Fruit fly (Drosophila melanogaster) whole organism, embryonic: Measurements from ENCODE around the gene Apoltp.

Source experiments
- Ada2b ChIP-seq: fragments of 200-800 bp; sonication (Bioruptor generic); IDR thresholded peaks from 2 replicates; pipeline ENCODE4 v1.3.6; 2022; ENCODE audit warnings: missing biosample characterization, missing genetic modification characterization
- Asciz ChIP-seq: fragments of 200-800 bp; sonication (Bioruptor generic); optimal IDR thresholded peaks from 2 replicates; lab custom pipeline; 2017; ENCODE audit warnings: missing biosample characterization, mild to moderate bottlenecking, missing genetic modification characterization, missing genetic modification reagents
- BEAF-32 ChIP-seq: fragments of 200-800 bp; sonication (Bioruptor generic); optimal IDR thresholded peaks from 3 replicates; lab custom pipeline; 2017; ENCODE audit warnings: missing biosample characterization, missing genetic modification characterization, mild to moderate bottlenecking, moderate library complexity, missing genetic modification reagents
- CG10543 ChIP-seq: fragments of 200-800 bp; sonication (Bioruptor generic); optimal IDR thresholded peaks from 3 replicates; lab custom pipeline; 2017; ENCODE audit warnings: missing biosample characterization, mild to moderate bottlenecking, missing genetic modification characterization, moderate library complexity
- CG10959 ChIP-seq: fragments of 200-800 bp; sonication (Bioruptor generic); IDR thresholded peaks from 2 replicates; pipeline ENCODE4 v1.3.6; 2022; ENCODE audit warnings: missing biosample characterization, missing genetic modification characterization
- CG11504 ChIP-seq: fragments of 200-800 bp; sonication (Bioruptor generic); optimal IDR thresholded peaks from 3 replicates; lab custom pipeline; 2019; ENCODE audit warnings: missing biosample characterization, mild to moderate bottlenecking, missing genetic modification characterization, moderate library complexity
- CG12744 ChIP-seq: fragments of 200-800 bp; sonication (Bioruptor generic); optimal IDR thresholded peaks from 2 replicates; lab custom pipeline; 2016; ENCODE audit warnings: missing biosample characterization, missing genetic modification characterization
- CG1647 ChIP-seq: fragments of 200-800 bp; sonication (Bioruptor generic); optimal IDR thresholded peaks from 3 replicates; lab custom pipeline; 2016; ENCODE audit warnings: missing biosample characterization, missing genetic modification characterization
- CG17612 ChIP-seq: fragments of 200-800 bp; sonication (Bioruptor generic); IDR thresholded peaks from 2 replicates; pipeline ENCODE4 v1.3.6; 2022; ENCODE audit warnings: missing biosample characterization, missing genetic modification characterization
- CG17912 ChIP-seq: fragments of 200-800 bp; sonication (Bioruptor generic); optimal IDR thresholded peaks from 2 replicates; lab custom pipeline; 2018; ENCODE audit warnings: missing biosample characterization, mild to moderate bottlenecking, missing genetic modification characterization
- CG2678 ChIP-seq: fragments of 200-800 bp; sonication (Bioruptor generic); optimal IDR thresholded peaks from 3 replicates; lab custom pipeline; 2019; ENCODE audit warnings: missing biosample characterization, mild to moderate bottlenecking, missing genetic modification characterization, moderate library complexity
- CG30431 ChIP-seq: fragments of 200-800 bp; sonication (Bioruptor generic); optimal IDR thresholded peaks from 2 replicates; lab custom pipeline; 2017; ENCODE audit warnings: missing biosample characterization, missing genetic modification characterization
- CG32532 ChIP-seq: fragments of 200-800 bp; sonication (Bioruptor generic); IDR thresholded peaks from 2 replicates; pipeline ENCODE4 v1.3.6; 2022; ENCODE audit warnings: missing biosample characterization, missing genetic modification characterization
- CG6175 ChIP-seq: fragments of 200-800 bp; sonication (Bioruptor generic); IDR thresholded peaks from 3 replicates; pipeline ENCODE4 v1.3.6; 2022; ENCODE audit warnings: missing biosample characterization, missing genetic modification characterization
- CG6813 ChIP-seq: fragments of 200-800 bp; sonication (Bioruptor generic); optimal IDR thresholded peaks from 2 replicates; lab custom pipeline; 2017; ENCODE audit warnings: missing biosample characterization, missing genetic modification characterization, mild to moderate bottlenecking, moderate library complexity, missing genetic modification reagents
- CG7372 ChIP-seq: fragments of 200-800 bp; sonication (Bioruptor generic); IDR thresholded peaks from 2 replicates; pipeline ENCODE4 v1.3.6; 2022; ENCODE audit warnings: missing biosample characterization, missing genetic modification characterization
- CG7963 ChIP-seq: fragments of 200-800 bp; sonication (Bioruptor generic); IDR thresholded peaks from 3 replicates; pipeline ENCODE4 v1.3.6; 2022; ENCODE audit warnings: missing biosample characterization, missing genetic modification characterization; ENCODE audit not compliant: partially characterized antibody
- CG9437 ChIP-seq: fragments of 200-800 bp; sonication (Bioruptor generic); optimal IDR thresholded peaks from 2 replicates; lab custom pipeline; 2018; ENCODE audit warnings: missing biosample characterization, mild to moderate bottlenecking, missing genetic modification characterization
- CG9727 ChIP-seq: fragments of 200-800 bp; sonication (Bioruptor generic); optimal IDR thresholded peaks from 3 replicates; lab custom pipeline; 2017; ENCODE audit warnings: missing biosample characterization, mild to moderate bottlenecking, missing genetic modification characterization
- CG9797 ChIP-seq: fragments of 200-800 bp; sonication (Bioruptor generic); optimal IDR thresholded peaks from 3 replicates; lab custom pipeline; 2018; ENCODE audit warnings: missing biosample characterization, mild to moderate bottlenecking, missing genetic modification characterization
- CHES-1-like ChIP-seq: fragments of 200-800 bp; sonication (Bioruptor generic); optimal IDR thresholded peaks from 2 replicates; lab custom pipeline; 2016; ENCODE audit warnings: missing biosample characterization, missing genetic modification characterization
- Fer3 ChIP-seq: fragments of 200-800 bp; sonication (Bioruptor generic); optimal IDR thresholded peaks from 2 replicates; lab custom pipeline; 2018; ENCODE audit warnings: missing biosample characterization, mild to moderate bottlenecking, missing genetic modification characterization, moderate library complexity
- Gsc ChIP-seq: fragments of 200-800 bp; sonication (Bioruptor generic); IDR thresholded peaks from 2 replicates; pipeline ENCODE4 v1.3.6; 2022; ENCODE audit warnings: missing biosample characterization, missing genetic modification characterization
- Hey ChIP-seq: fragments of 200-800 bp; sonication (Bioruptor generic); optimal IDR thresholded peaks from 3 replicates; lab custom pipeline; 2018; ENCODE audit warnings: missing biosample characterization, mild to moderate bottlenecking, missing genetic modification characterization
- HmgZ ChIP-seq: fragments of 200-800 bp; sonication (Bioruptor generic); optimal IDR thresholded peaks from 2 replicates; lab custom pipeline; 2018; ENCODE audit warnings: missing biosample characterization, mild to moderate bottlenecking, missing genetic modification characterization
- Hmr ChIP-seq: fragments of 200-800 bp; sonication (Bioruptor generic); optimal IDR thresholded peaks from 3 replicates; lab custom pipeline; 2017; ENCODE audit warnings: mild to moderate bottlenecking, missing biosample characterization, missing genetic modification reagents, missing genetic modification characterization
- Nf-YC ChIP-seq: fragments of 200-800 bp; optimal IDR thresholded peaks from 3 replicates; lab custom pipeline; 2019; ENCODE audit warnings: missing biosample characterization, mild to moderate bottlenecking, missing genetic modification characterization, moderate library complexity
- Optix ChIP-seq: fragments of 200-800 bp; sonication (Bioruptor generic); IDR thresholded peaks from 3 replicates; pipeline ENCODE4 v1.3.6; 2022; ENCODE audit warnings: missing biosample characterization, missing genetic modification characterization
- Pdp1 ChIP-seq, 2 experiments: fragments of 200-800 bp; sonication (Bioruptor generic); optimal IDR thresholded peaks; 3 replicates each; lab custom pipeline; 2016; ENCODE audit warnings: missing biosample characterization in 2 of 2, missing genetic modification characterization in 2 of 2, mild to moderate bottlenecking in 1 of 2, moderate library complexity in 1 of 2
- Rfx ChIP-seq: fragments of 200-800 bp; sonication (Bioruptor generic); IDR thresholded peaks from 2 replicates; pipeline ENCODE4 v1.3.6; 2022; ENCODE audit warnings: missing biosample characterization, missing genetic modification characterization
- Xbp1 ChIP-seq: fragments of 200-800 bp; sonication (Bioruptor generic); optimal IDR thresholded peaks from 3 replicates; lab custom pipeline; 2016; ENCODE audit warnings: missing biosample characterization, mild to moderate bottlenecking, missing genetic modification characterization
- amos ChIP-seq: fragments of 200-800 bp; sonication (Bioruptor generic); IDR thresholded peaks from 2 replicates; pipeline ENCODE4 v1.3.6; 2022; ENCODE audit warnings: missing biosample characterization, missing genetic modification characterization; ENCODE audit not compliant: partially characterized antibody
- ash1 ChIP-seq: fragments of 200-800 bp; sonication (Bioruptor generic); optimal IDR thresholded peaks from 2 replicates; lab custom pipeline; 2018; ENCODE audit warnings: missing biosample characterization, mild to moderate bottlenecking, missing genetic modification characterization
- bab2 ChIP-seq: fragments of 200-800 bp; sonication (Bioruptor generic); optimal IDR thresholded peaks from 2 replicates; lab custom pipeline; 2016; ENCODE audit warnings: missing biosample characterization, missing genetic modification characterization
- br ChIP-seq: fragments of >200 bp; optimal IDR thresholded peaks from 2 replicates; lab custom pipeline; 2017
- caup ChIP-seq: fragments of 200-800 bp; sonication (Bioruptor generic); optimal IDR thresholded peaks from 3 replicates; lab custom pipeline; 2017; ENCODE audit warnings: missing biosample characterization, mild to moderate bottlenecking, missing genetic modification characterization, moderate library complexity; ENCODE audit not compliant: severe bottlenecking
- ci ChIP-seq: fragments of 200-800 bp; sonication (Bioruptor generic); IDR thresholded peaks from 3 replicates; pipeline ENCODE4 v1.3.6; 2022; ENCODE audit warnings: missing biosample characterization, missing genetic modification characterization
- crc ChIP-seq: fragments of 200-800 bp; sonication (Bioruptor generic); optimal IDR thresholded peaks from 2 replicates; lab custom pipeline; 2016; ENCODE audit warnings: missing biosample characterization, missing genetic modification characterization
- disco-r ChIP-seq: fragments of 200-800 bp; sonication (Bioruptor generic); optimal IDR thresholded peaks from 2 replicates; lab custom pipeline; 2016; ENCODE audit warnings: missing biosample characterization, missing genetic modification characterization
- exex ChIP-seq: fragments of 200-800 bp; sonication (Bioruptor generic); optimal IDR thresholded peaks from 4 replicates; lab custom pipeline; 2018; ENCODE audit warnings: missing biosample characterization, mild to moderate bottlenecking, missing genetic modification characterization, moderate library complexity
- inv ChIP-seq: fragments of 200-800 bp; sonication (Bioruptor generic); IDR thresholded peaks from 2 replicates; pipeline ENCODE4 v1.3.6; 2022; ENCODE audit warnings: missing biosample characterization, missing genetic modification characterization; ENCODE audit not compliant: partially characterized antibody
- lab ChIP-seq: fragments of 200-800 bp; sonication (Bioruptor generic); optimal IDR thresholded peaks from 3 replicates; lab custom pipeline; 2017; ENCODE audit warnings: missing biosample characterization, missing genetic modification characterization, mild to moderate bottlenecking, moderate library complexity, missing genetic modification reagents
- lmd ChIP-seq: fragments of 200-800 bp; sonication (Bioruptor generic); IDR thresholded peaks from 2 replicates; pipeline ENCODE4 v1.3.6; 2022; ENCODE audit warnings: missing biosample characterization, missing genetic modification characterization
- pzg ChIP-seq: fragments of 200-800 bp; sonication (Bioruptor generic); optimal IDR thresholded peaks from 3 replicates; lab custom pipeline; 2018; ENCODE audit warnings: missing biosample characterization, mild to moderate bottlenecking, missing genetic modification characterization, moderate library complexity
- repo ChIP-seq: fragments of 200-800 bp; sonication (Bioruptor generic); optimal IDR thresholded peaks from 2 replicates; lab custom pipeline; 2016; ENCODE audit warnings: missing biosample characterization, missing genetic modification characterization
- sd ChIP-seq: fragments of 200-800 bp; sonication (Bioruptor generic); optimal IDR thresholded peaks from 3 replicates; lab custom pipeline; 2018; ENCODE audit warnings: missing biosample characterization, mild to moderate bottlenecking, missing genetic modification characterization, moderate library complexity
- slou ChIP-seq: fragments of 200-800 bp; sonication (Bioruptor generic); optimal IDR thresholded peaks from 3 replicates; lab custom pipeline; 2016; ENCODE audit warnings: missing biosample characterization, missing genetic modification characterization
- sug ChIP-seq: fragments of 200-800 bp; optimal IDR thresholded peaks from 2 replicates; lab custom pipeline; 2019; ENCODE audit warnings: missing biosample characterization, mild to moderate bottlenecking, missing genetic modification characterization, moderate library complexity
- tap ChIP-seq: fragments of 200-800 bp; optimal IDR thresholded peaks from 3 replicates; lab custom pipeline; 2019; ENCODE audit warnings: missing biosample characterization, mild to moderate bottlenecking, missing genetic modification characterization, moderate library complexity
- tx ChIP-seq: fragments of 200-800 bp; sonication (Bioruptor generic); optimal IDR thresholded peaks from 2 replicates; lab custom pipeline; 2016; ENCODE audit warnings: missing biosample characterization, missing genetic modification characterization

Gene Apoltp

dm6 chr2L:9693924-9694610 lies 60.1 kb downstream of the Apoltp start (continued):
- TF ChIP-seq sd (tag; lab: Kevin White, UChicago) (peak; percentile 48), Fer3 (tag; lab: Kevin White, UChicago) (no peak), CG7372 (no peak), crc (no peak), HmgZ (tag; lab: Kevin White, UChicago) (peak; percentile 4), br (no peak), Optix (no peak), tap (peak; percentile 33), disco-r (GFP tag; lab: Kevin White, UChicago) (no peak), CG11504 (no peak), BEAF-32 (no peak), CG1647 (GFP tag; lab: Kevin White, UChicago) (no peak), CG12744 (GFP tag; lab: Kevin White, UChicago) (no peak), inv (GFP tag; lab: Robert Waterston, UW) (no peak), CG17912 (GFP tag; lab: Kevin White, UChicago) (no peak), pzg (GFP tag; lab: Kevin White, UChicago) (no peak), Asciz (GFP tag; lab: Kevin White, UChicago) (peak; percentile 12), Nf-YC (tag; lab: Kevin White, UChicago) (no peak), slou (GFP tag; lab: Kevin White, UChicago) (no peak), CG9437 (GFP tag; lab: Kevin White, UChicago) (no peak), CG9727 (GFP tag; lab: Kevin White, UChicago) (no peak), CHES-1-like (GFP tag; lab: Kevin White, UChicago) (no peak), repo (no peak), Xbp1 (no peak), Hmr (GFP tag; lab: Kevin White, UChicago) (peak; percentile 30), CG2678 (tag; lab: Kevin White, UChicago) (peak; percentile 27), ash1 (no peak), CG10959 (no peak), CG6813 (GFP tag; lab: Kevin White, UChicago) (peak; percentile 21), tx (GFP tag; lab: Kevin White, UChicago) (no peak), CG9797 (GFP tag; lab: Kevin White, UChicago) (no peak), CG17612 (GFP tag; lab: Robert Waterston, UW) (no peak), CG10543 (peak; percentile 20), lab (GFP tag; lab: Kevin White, UChicago) (peak; percentile 86), CG6175 (GFP tag; lab: Robert Waterston, UW) (no peak), amos (no peak), Pdp1 (GFP tag; optimal IDR thresholded peaks at IDR 0.05; lab: Kevin White, UChicago) (peak in 1 of 2 experiments; percentile 77), Gsc (no peak), caup (GFP tag; lab: Kevin White, UChicago) (peak; percentile 24), lmd (GFP tag; lab: Robert Waterston, UW) (no peak), Rfx (no peak), CG30431 (no peak), CG7963 (GFP tag; lab: Robert Waterston, UW) (no peak), ci (peak; percentile 39; the same call in 1 of the 3 replicates), CG32532 (GFP tag; lab: Robert Waterston, UW) (no peak), Ada2b (no peak), exex (peak; percentile 89), Hey (tag; lab: Kevin White, UChicago) (peak; percentile 45), sug (tag; lab: Kevin White, UChicago) (peak; percentile 84), bab2 (GFP tag; lab: Kevin White, UChicago) (no peak)
